Fruit fly (Drosophila melanogaster) ovary, adult (tissue): Measurements from ENCODE around the gene Dyrk3.

Experiments
- CG17801 ChIP-seq: fragments of 200-800 bp; optimal IDR thresholded peaks from 2 replicates; lab custom pipeline; 2019; ENCODE audit warnings: missing biosample characterization, mild to moderate bottlenecking, missing genetic modification characterization, moderate library complexity; ENCODE audit not compliant: partially characterized antibody

Dyrk3 gene

DNA sequence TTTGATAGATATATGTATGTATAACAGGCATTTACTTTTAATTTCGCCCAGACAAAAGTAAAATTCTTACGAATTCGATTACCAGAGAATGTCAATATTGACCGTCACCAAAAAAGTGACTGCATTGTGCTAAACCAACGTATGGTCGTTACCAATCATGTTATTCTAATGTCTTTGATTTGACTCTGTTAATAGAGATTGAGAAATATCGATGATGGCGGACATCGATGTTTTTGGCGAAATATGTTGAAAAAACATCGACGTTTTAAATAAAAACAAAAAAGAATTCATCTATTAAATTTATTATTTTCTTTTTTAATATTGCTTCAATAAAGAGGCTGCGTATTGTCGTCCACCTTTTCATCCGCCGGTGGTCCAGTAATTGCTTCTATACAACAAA is 47.7 kb downstream of the Dyrk3 start:
- no peak for TF ChIP-seq CG17801 (GFP tag; lab: Kevin White, UChicago)

DNA sequence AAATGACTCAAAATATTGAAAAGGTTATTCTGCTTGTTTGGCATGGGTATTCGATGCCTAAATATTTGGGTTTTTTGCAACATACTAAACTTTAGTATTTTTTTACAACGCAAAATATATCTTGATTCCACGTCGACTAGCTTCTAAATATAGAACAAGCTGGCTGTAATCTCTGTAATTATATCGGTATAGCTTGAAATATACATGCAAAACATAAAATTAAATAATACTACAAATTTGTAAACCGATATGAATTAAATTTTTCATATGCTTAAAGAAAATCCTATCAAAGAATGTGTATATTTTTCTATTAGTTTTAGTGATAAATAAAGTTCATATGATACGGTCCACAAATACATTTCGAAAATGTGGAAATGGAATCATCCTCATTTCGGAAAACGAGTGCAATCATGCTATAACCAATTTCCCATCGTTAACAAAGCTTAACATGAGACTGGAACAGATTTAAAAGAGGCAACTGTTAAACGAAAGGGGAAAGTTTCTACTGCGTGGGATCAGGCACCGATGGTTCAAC is 48.9 kb downstream of the Dyrk3 start, which contains the start of gene pho:
pho (minus strand) TSS at position 38 of the 535 bp plus-strand sequence.
- TF ChIP-seq CG17801 (GFP tag; lab: Kevin White, UChicago), result no peak

- TF ChIP-seq CG17801 (GFP tag; lab: Kevin White, UChicago), result no peak
These were observed 55.4 kb downstream of the Dyrk3 start for dm6 chr4:1175156-1175555.
